Worm (Caenorhabditis elegans) whole organism, early embryonic: Measurements from ENCODE around the gene cct-5.

ENCODE experiments used
- B0310.2 ChIP-seq: sonication (generic microtip); optimal IDR thresholded peaks from 2 replicates; lab custom pipeline; 2016; ENCODE audit warnings: mild to moderate bottlenecking, missing genetic modification characterization, missing compliant biosample characterization
- F13C5.2 ChIP-seq: sonication (generic microtip); optimal IDR thresholded peaks from 2 replicates; lab custom pipeline; 2017; ENCODE audit warnings: mild to moderate bottlenecking, missing genetic modification characterization, inconsistent platforms, missing compliant biosample characterization
- aly-1 ChIP-seq: sonication (generic microtip); optimal IDR thresholded peaks from 2 replicates; lab custom pipeline; 2016; ENCODE audit warnings: missing genetic modification characterization, missing compliant biosample characterization
- ama-1 ChIP-seq: fragments of 150-350 bp; optimal IDR thresholded peaks from 2 replicates; lab custom pipeline; 2014
- ceh-36 ChIP-seq: sonication (generic microtip); optimal IDR thresholded peaks from 2 replicates; lab custom pipeline; 2016; ENCODE audit warnings: missing genetic modification characterization, inconsistent platforms, missing compliant biosample characterization
- ets-7 ChIP-seq: sonication (generic microtip); optimal IDR thresholded peaks from 2 replicates; lab custom pipeline; 2016; ENCODE audit warnings: missing genotype, missing genetic modification characterization, missing compliant biosample characterization
- flt-1 ChIP-seq: fragments of 200-800 bp; sonication (Bioruptor generic); IDR thresholded peaks from 2 replicates; pipeline ENCODE4 v1.3.6; 2022; ENCODE audit warnings: missing genetic modification characterization, missing compliant biosample characterization
- hmg-4 ChIP-seq: fragments of 200-800 bp; sonication (Bioruptor generic); optimal IDR thresholded peaks from 2 replicates; lab custom pipeline; 2018; ENCODE audit warnings: mild to moderate bottlenecking, missing genetic modification characterization, missing compliant biosample characterization
- hnd-1 ChIP-seq: sonication (generic microtip); optimal IDR thresholded peaks from 2 replicates; lab custom pipeline; 2016; ENCODE audit warnings: missing genetic modification characterization, missing compliant biosample characterization
- pes-1 ChIP-seq: fragments of 200-800 bp; sonication (Bioruptor generic); IDR thresholded peaks from 2 replicates; pipeline ENCODE4 v1.3.6; 2022; ENCODE audit warnings: missing genetic modification reagents, missing genetic modification characterization, missing compliant biosample characterization
- scrt-1 ChIP-seq: fragments of 200-800 bp; sonication (Bioruptor generic); IDR thresholded peaks from 2 replicates; pipeline ENCODE4 v1.3.6; 2022; ENCODE audit warnings: missing genetic modification characterization, missing compliant biosample characterization
- sea-1 ChIP-seq: fragments of 200-800 bp; sonication (Bioruptor generic); conservative IDR thresholded peaks from 2 replicates; pipeline ENCODE4 v1.3.6; 2022; ENCODE audit warnings: missing genetic modification characterization, missing compliant biosample characterization

- no peak for TF ChIP-seq ama-1 (lab: Kevin White, UChicago)
- TF ChIP-seq hnd-1 (tag; lab: Kevin White, UChicago): no peak
- TF ChIP-seq flt-1 (GFP tag; lab: Robert Waterston, UW): no peak
- no peak for TF ChIP-seq scrt-1 (GFP tag; lab: Robert Waterston, UW)
- TF ChIP-seq sea-1 (GFP tag; lab: Robert Waterston, UW): no peak
- no peak for TF ChIP-seq pes-1 (GFP tag; lab: Robert Waterston, UW)
- TF ChIP-seq aly-1 (tag; lab: Kevin White, UChicago): no peak
- no peak for TF ChIP-seq ets-7 (tag; lab: Kevin White, UChicago)
- no peak for TF ChIP-seq B0310.2
- TF ChIP-seq F13C5.2 (tag; lab: Kevin White, UChicago): peak; percentile 15
- peak; percentile 27 for TF ChIP-seq hmg-4 (GFP tag; lab: Kevin White, UChicago)
- TF ChIP-seq ceh-36 (tag; lab: Kevin White, UChicago): no peak
These were observed 57.0 kb downstream of the cct-5 start for ce11 chrIII:4450773-4451423.
